Worm (Caenorhabditis elegans) whole organism, midembryonic: Measurements from ENCODE around the gene rad-54.L2.

Experiments used
- flt-1 ChIP-seq: fragments of 200-800 bp; sonication (Bioruptor generic); IDR thresholded peaks from 2 replicates; pipeline ENCODE4 v1.3.6; 2022; ENCODE audit warnings: missing genetic modification characterization, missing compliant biosample characterization
- tab-1 ChIP-seq: fragments of 200-800 bp; sonication (Bioruptor generic); IDR thresholded peaks from 2 replicates; pipeline ENCODE4 v1.3.6; 2022; ENCODE audit warnings: missing genetic modification characterization, missing compliant biosample characterization

ce11 chrIV:8929942-8930492 is 36.1 kb downstream of the rad-54.L2 start, which contains the start of the genes D1046.18 and slc-25A26:
- TF ChIP-seq tab-1 (GFP tag; lab: Robert Waterston, UW), result no peak
- TF ChIP-seq flt-1 (GFP tag; lab: Robert Waterston, UW), result no peak
